Worm (Caenorhabditis elegans): ENCODE data around the gene Y43F8C.7.

The Y43F8C.7 gene

DNA sequence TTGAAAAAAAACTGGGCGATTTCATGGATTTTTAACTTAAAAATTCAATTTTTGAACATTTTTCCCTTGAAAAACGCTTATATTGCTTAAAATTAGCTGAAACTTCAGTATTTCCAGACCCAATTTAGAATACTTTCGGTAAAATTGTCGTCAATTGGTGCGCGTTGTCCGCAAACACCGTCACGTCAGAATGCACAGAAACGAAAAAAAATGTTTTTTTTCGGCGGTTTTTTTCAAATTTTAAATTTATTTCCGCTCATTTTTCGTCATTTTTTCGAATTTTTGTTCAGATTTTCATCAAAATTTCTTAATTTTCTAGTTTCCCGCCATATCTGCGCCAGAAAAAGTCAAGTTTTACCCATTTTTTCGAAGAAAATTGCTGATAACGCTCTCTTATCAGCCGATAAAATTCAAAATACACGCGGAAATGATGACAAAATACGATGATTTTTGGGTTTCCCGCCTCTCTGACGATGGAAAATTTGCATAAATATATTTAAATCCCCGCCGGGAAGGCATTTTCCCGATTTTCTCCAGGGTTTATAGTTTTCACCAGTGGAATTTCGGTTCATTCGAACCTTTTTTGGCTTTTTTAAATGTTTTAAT, 29.6 kb upstream of the Y43F8C.7 start:
- TF ChIP-seq zip-4 (GFP tag; optimal IDR thresholded peaks at IDR 0.05) (no peak), ztf-11 (tag; optimal IDR thresholded peaks at IDR 0.05) (no peak), unc-30 (tag; optimal IDR thresholded peaks at IDR 0.05) (no peak), elt-2 (tag; optimal IDR thresholded peaks at IDR 0.05) (peak; percentile 12), lsy-2 (tag; optimal IDR thresholded peaks at IDR 0.05) (no peak), alr-1 (tag; optimal IDR thresholded peaks at IDR 0.05; ENCODE audit: borderline replicate concordance) (no peak), efl-1 (optimal IDR thresholded peaks at IDR 0.05) (peak; percentile 70 to 81), efl-1 (GFP tag; optimal IDR thresholded peaks at IDR 0.05 in 1 of 2) (peak; percentile 73 to 95), F16B12.6 (tag; optimal IDR thresholded peaks at IDR 0.05) (peak; percentile 64), fkh-8 (tag; optimal IDR thresholded peaks at IDR 0.05) (no peak), dpl-1 (GFP tag; optimal IDR thresholded peaks at IDR 0.05) (peak; percentile 29 to 60 (median 33)), nhr-90 (tag; optimal IDR thresholded peaks at IDR 0.05; ENCODE audit: poor library complexity) (no peak), lin-35 (GFP tag; optimal IDR thresholded peaks at IDR 0.05) (peak in 1 of 2 experiments; percentile 25), jun-1 (tag; optimal IDR thresholded peaks at IDR 0.05) (no peak), mef-2 (tag; optimal IDR thresholded peaks at IDR 0.05) (no peak), hpl-2 (GFP tag; optimal IDR thresholded peaks at IDR 0.05) (no peak), aly-2 (tag; optimal IDR thresholded peaks at IDR 0.05) (no peak)

DNA sequence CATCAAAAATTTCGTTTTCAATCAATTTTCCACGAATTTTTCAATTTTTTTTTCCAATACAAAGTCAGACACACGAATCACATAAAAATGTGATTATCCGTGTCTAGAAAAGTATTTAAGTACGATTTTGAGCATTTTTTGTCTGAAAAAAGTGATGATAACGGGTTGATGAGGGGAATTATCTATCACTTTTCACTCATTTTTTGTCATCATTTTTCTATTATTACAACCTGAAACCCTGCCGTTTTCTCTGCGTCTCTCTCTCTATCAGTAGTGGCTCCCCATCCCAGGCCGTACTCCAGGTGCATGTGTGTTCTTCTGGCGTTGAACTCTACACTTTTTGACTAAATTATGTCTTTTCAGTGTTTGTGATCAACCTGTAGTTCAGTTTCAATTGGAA, 28.5 kb upstream of the Y43F8C.7 start:
- TF ChIP-seq hpl-2 (GFP tag; optimal IDR thresholded peaks at IDR 0.05) (no peak), lin-13 (GFP tag; optimal IDR thresholded peaks at IDR 0.05) (no peak), nhr-90 (tag; optimal IDR thresholded peaks at IDR 0.05; ENCODE audit: poor library complexity) (no peak), lin-35 (GFP tag; optimal IDR thresholded peaks at IDR 0.05) (peak in 1 of 2 experiments; percentile 9), pag-3 (tag; optimal IDR thresholded peaks at IDR 0.05; ENCODE audit: borderline replicate concordance, insufficient read depth) (no peak), elt-3 (tag; optimal IDR thresholded peaks at IDR 0.05) (no peak), sptf-1 (tag; optimal IDR thresholded peaks at IDR 0.05) (no peak), elt-2 (tag; optimal IDR thresholded peaks at IDR 0.05) (peak; percentile 65), ama-1 (optimal IDR thresholded peaks at IDR 0.05) (no peak), efl-3 (GFP tag; optimal IDR thresholded peaks at IDR 0.05) (no peak), skn-1 (tag; optimal IDR thresholded peaks at IDR 0.05) (peak; percentile 72), efl-1 (optimal IDR thresholded peaks at IDR 0.05) (no peak), efl-1 (GFP tag; optimal IDR thresholded peaks at IDR 0.05 in 1 of 2) (peak in 1 of 2 experiments; percentile 31)

- TF ChIP-seq F16B12.6 (tag; optimal IDR thresholded peaks at IDR 0.05) (no peak), mef-2 (tag; optimal IDR thresholded peaks at IDR 0.05) (no peak), lin-15B (tag; optimal IDR thresholded peaks at IDR 0.05) (no peak), C16A3.4 (tag; optimal IDR thresholded peaks at IDR 0.05) (no peak), nhr-85 (tag) (no peak), lsy-2 (tag; optimal IDR thresholded peaks at IDR 0.05) (no peak), nhr-47 (tag; optimal IDR thresholded peaks at IDR 0.05) (no peak), dpl-1 (GFP tag; optimal IDR thresholded peaks at IDR 0.05) (no peak), ces-1 (GFP tag; optimal IDR thresholded peaks at IDR 0.05) (no peak), tlp-1 (tag; optimal IDR thresholded peaks at IDR 0.05) (no peak), dsc-1 (tag; optimal IDR thresholded peaks at IDR 0.05) (no peak), lir-3 (tag; optimal IDR thresholded peaks at IDR 0.05; ENCODE audit: poor library complexity) (no peak), efl-1 (optimal IDR thresholded peaks at IDR 0.05) (no peak), efl-1 (GFP tag; optimal IDR thresholded peaks at IDR 0.05 in 1 of 2) (no peak)
Observed at ce11 chrV:19671816-19672215, 28.0 kb upstream of the Y43F8C.7 start.

- TF ChIP-seq elt-3 (tag; optimal IDR thresholded peaks at IDR 0.05) (no peak), nhr-237 (tag; optimal IDR thresholded peaks at IDR 0.05) (no peak), nhr-20 (tag; optimal IDR thresholded peaks at IDR 0.05) (no peak), unc-86 (tag; optimal IDR thresholded peaks at IDR 0.05) (no peak)
Observed at ce11 chrV:19670866-19671265, 27.0 kb upstream of the Y43F8C.7 start.
